Worm (Caenorhabditis elegans): ENCODE measurements around the gene prcc-1.

The prcc-1 gene

DNA sequence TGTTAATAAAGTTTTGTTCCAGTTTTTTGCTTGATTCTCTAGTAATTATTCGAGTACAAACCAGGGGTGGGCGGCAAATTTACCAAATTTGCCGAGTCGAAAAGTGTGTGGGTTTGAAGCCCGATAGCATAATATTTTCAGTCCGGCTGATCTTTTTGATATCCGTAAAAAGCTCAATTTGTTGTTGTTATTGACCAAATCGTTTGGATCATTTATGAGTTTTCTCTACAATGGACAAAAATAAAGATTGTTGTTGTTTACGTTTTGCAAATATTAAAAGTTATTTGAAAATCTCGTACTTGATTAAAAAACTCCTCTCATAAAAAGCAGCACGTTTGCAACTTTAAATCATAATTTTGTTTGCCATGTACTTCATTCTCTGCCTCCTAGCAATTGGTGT lies 37.6 kb downstream of the prcc-1 start, which contains the start of gene scl-1:
Gene scl-1, plus strand, starts transcription at position 301 of the 400 bp plus-strand sequence.
- TF ChIP-seq F57A8.1 (GFP tag; optimal IDR thresholded peaks at IDR 0.05) (no peak), F23B12.7 (tag; optimal IDR thresholded peaks at IDR 0.05; ENCODE audit: insufficient read depth) (no peak), pha-4 (tag; optimal IDR thresholded peaks at IDR 0.05) (no peak), tlf-1 (GFP tag; optimal IDR thresholded peaks at IDR 0.05) (no peak), mes-4 (tag; optimal IDR thresholded peaks at IDR 0.05) (no peak), mcd-1 (GFP tag; IDR thresholded peaks at IDR 0.05) (no peak), snpc-3.4 (tag; optimal IDR thresholded peaks at IDR 0.05) (no peak), tbp1 (GFP tag; optimal IDR thresholded peaks at IDR 0.05) (no peak), chd-7 (tag; optimal IDR thresholded peaks at IDR 0.05) (no peak), ceh-91 (GFP tag; IDR thresholded peaks at IDR 0.05) (no peak), F55B11.4 (tag; optimal IDR thresholded peaks at IDR 0.05; ENCODE audit: borderline replicate concordance, insufficient read depth) (no peak), nhr-27 (tag; optimal IDR thresholded peaks at IDR 0.05) (no peak), F33H1.4 (GFP tag; IDR thresholded peaks at IDR 0.05) (no peak), snpc-4 (GFP tag; optimal IDR thresholded peaks at IDR 0.05) (no peak), snpc-4 (tag; optimal IDR thresholded peaks at IDR 0.05) (no peak), let-526 (GFP tag; IDR thresholded peaks at IDR 0.05) (no peak), snpc-1.3 (tag; optimal IDR thresholded peaks at IDR 0.05; ENCODE audit: insufficient read depth) (no peak), Y53G8AR.9 (GFP tag; conservative IDR thresholded peaks at IDR 0.05) (no peak), attf-5 (GFP tag; optimal IDR thresholded peaks at IDR 0.05) (no peak)

DNA sequence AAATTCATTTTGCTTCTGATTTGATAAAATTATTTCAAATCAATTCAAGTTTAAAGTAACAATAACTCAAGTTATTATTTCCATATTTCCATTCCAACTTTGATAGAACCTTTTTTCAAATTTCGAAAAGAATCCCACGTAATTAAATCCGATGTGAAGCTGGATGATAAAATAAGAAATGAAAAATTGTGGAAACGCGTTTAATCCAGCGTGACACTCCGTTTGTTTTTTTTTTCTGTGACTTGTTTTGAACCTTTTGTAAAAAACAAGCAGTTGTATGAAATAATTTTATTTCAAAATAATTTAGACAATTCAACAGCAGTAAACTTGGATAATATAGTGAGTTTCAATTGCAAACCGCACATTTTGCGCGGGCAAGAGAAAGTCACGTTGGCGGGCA lies 41.0 kb downstream of the prcc-1 start, which contains the start of gene F49E11.7:
Gene F49E11.7, plus strand, starts transcription at position 301 of the 400 bp plus-strand sequence.
- TF ChIP-seq Y95B8A.8 (GFP tag; IDR thresholded peaks at IDR 0.05), result no peak
- no peak for TF ChIP-seq F37B4.10 (GFP tag; IDR thresholded peaks at IDR 0.05)
- no peak for TF ChIP-seq akir-1 (GFP tag; optimal IDR thresholded peaks at IDR 0.05)
- TF ChIP-seq snpc-4 (GFP tag; optimal IDR thresholded peaks at IDR 0.05), result no peak
- no peak for TF ChIP-seq snpc-4 (tag; optimal IDR thresholded peaks at IDR 0.05)
- no peak for TF ChIP-seq K12H6.12 (tag; optimal IDR thresholded peaks at IDR 0.05)
- no peak for TF ChIP-seq lsy-27 (tag; optimal IDR thresholded peaks at IDR 0.05; ENCODE audit: borderline replicate concordance, insufficient read depth)
- no peak for TF ChIP-seq him-1 (tag; optimal IDR thresholded peaks at IDR 0.05)
- TF ChIP-seq mxl-1 (tag; optimal IDR thresholded peaks at IDR 0.05), result no peak
- no peak for TF ChIP-seq ceh-40 (GFP tag; IDR thresholded peaks at IDR 0.05)
- no peak for TF ChIP-seq somi-1 (GFP tag; optimal IDR thresholded peaks at IDR 0.05)
- no peak for TF ChIP-seq pha-4 (tag; optimal IDR thresholded peaks at IDR 0.05)
- no peak for TF ChIP-seq nhr-120 (GFP tag; IDR thresholded peaks at IDR 0.05)
- no peak for TF ChIP-seq lir-1 (GFP tag; conservative IDR thresholded peaks at IDR 0.05)

DNA sequence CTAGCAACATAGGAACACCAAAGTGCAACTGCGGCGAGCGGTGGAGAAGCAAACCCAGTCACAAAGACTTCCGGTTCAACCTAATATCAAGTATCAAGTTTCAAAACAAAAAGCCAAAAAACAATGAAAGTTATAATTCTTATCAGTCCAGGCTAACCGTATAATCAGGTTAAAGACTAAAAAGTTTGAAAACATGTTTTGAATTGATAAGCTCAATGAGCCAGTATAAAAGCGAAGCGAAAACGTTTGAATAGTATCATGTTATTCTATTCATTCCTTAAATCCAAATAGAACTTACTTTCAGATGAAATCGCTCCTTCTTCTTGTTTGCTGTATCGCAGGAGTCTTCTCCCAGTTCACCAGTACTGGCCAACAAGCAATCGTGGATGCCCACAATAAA lies 42.5 kb downstream of the prcc-1 start, which contains the start of gene scl-11:
Gene scl-11, plus strand, starts transcription at position 301 of the 400 bp plus-strand sequence.
- TF ChIP-seq C17E4.6 (GFP tag; IDR thresholded peaks at IDR 0.05), result no peak
- TF ChIP-seq C06A6.2 (GFP tag; conservative IDR thresholded peaks at IDR 0.05), result no peak
- no peak for TF ChIP-seq ztf-18 (tag; optimal IDR thresholded peaks at IDR 0.05)
- no peak for TF ChIP-seq F57C9.4 (tag; optimal IDR thresholded peaks at IDR 0.05)
- TF ChIP-seq egrh-3 (GFP tag; IDR thresholded peaks at IDR 0.05), result no peak
- TF ChIP-seq akir-1 (GFP tag; optimal IDR thresholded peaks at IDR 0.05), result no peak
- no peak for TF ChIP-seq atf-7 (tag; optimal IDR thresholded peaks at IDR 0.05)
- no peak for TF ChIP-seq ceh-27 (GFP tag; optimal IDR thresholded peaks at IDR 0.05)
- TF ChIP-seq F52B5.7 (tag; optimal IDR thresholded peaks at IDR 0.05), result no peak
- TF ChIP-seq unc-130 (GFP tag; optimal IDR thresholded peaks at IDR 0.05), result no peak
- no peak for TF ChIP-seq K11D2.4 (GFP tag; IDR thresholded peaks at IDR 0.05)
- no peak for TF ChIP-seq ztf-22 (GFP tag; optimal IDR thresholded peaks at IDR 0.05)
- no peak for TF ChIP-seq ztf-26 (tag; optimal IDR thresholded peaks at IDR 0.05)
- TF ChIP-seq ZK185.1 (tag; optimal IDR thresholded peaks at IDR 0.05; ENCODE audit: poor library complexity, severe bottlenecking), result no peak
- TF ChIP-seq gei-17 (GFP tag; optimal IDR thresholded peaks at IDR 0.05), result no peak
- TF ChIP-seq hmg-1.2 (GFP tag; IDR thresholded peaks at IDR 0.05), result no peak
- no peak for TF ChIP-seq madf-8 (GFP tag; conservative IDR thresholded peaks at IDR 0.05)
- no peak for TF ChIP-seq B0019.2 (GFP tag; conservative IDR thresholded peaks at IDR 0.05)
